ENCODE assay signal across 1 fruit fly cellular context in the genomic region with DNA sequence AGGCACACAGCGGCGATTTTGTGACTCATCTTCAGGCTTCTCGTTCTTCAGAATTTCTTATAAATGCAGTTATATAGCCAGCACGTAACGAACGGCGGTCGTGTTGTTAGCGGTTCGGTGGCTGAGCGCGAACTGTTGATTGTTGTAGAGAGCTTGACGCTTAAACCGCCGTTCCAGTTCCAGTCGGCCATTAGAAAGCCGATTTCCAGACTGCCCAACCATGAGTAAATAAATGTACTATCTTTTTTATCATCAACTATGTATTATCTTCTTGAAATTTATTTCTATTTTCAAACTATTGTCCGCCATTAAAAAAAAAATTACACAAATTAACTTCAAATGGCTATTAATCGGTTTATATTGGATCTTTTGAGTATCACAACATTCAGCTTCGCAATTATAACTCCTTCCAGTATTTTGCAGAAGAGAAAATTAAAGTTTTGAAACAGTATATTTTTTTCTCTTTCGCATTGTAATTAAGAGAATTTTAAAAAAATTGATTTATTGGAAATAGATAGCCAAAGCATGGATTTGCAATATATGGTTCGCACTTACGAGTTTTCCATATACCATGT.
TF ChIP-seq lines count a peak whose summit lies in the region.

A gene (minus strand): TSS at position 141 of the 575 bp plus-strand sequence.

TF ChIP-seq in whole organism, embryonic, 481 proteins besides CTCF, POLR2A, EP300 and RAD21 (continued from another document and continues in another):
- no peak for TF ChIP-seq Abd-B (GFP tag; optimal IDR thresholded peaks at IDR 0.05; lab: Kevin White, UChicago)
- TF ChIP-seq Optix (GFP tag; IDR thresholded peaks at IDR 0.05; lab: Robert Waterston, UW), result no peak
- no peak for TF ChIP-seq Hr3 (GFP tag; optimal IDR thresholded peaks at IDR 0.05; lab: Kevin White, UChicago)
- no peak for TF ChIP-seq HLH3B (GFP tag; IDR thresholded peaks at IDR 0.05; lab: Robert Waterston, UW)
- no peak for TF ChIP-seq CG12236 (GFP tag; optimal IDR thresholded peaks at IDR 0.05; lab: Kevin White, UChicago)
- no peak for TF ChIP-seq CHES-1-like (GFP tag; optimal IDR thresholded peaks at IDR 0.05; lab: Kevin White, UChicago)
- no peak for TF ChIP-seq pan (optimal IDR thresholded peaks at IDR 0.05; lab: Kevin White, UChicago)
- no peak for TF ChIP-seq pan (GFP tag; optimal IDR thresholded peaks at IDR 0.05 in 1 of 2, IDR thresholded peaks at IDR 0.05 in 1 of 2)
- TF ChIP-seq CG17328 (GFP tag; IDR thresholded peaks at IDR 0.05; lab: Robert Waterston, UW), result 0 out of 2 replicates have a peak, but pooled peaks have one; percentile 13
- no peak for TF ChIP-seq repo (GFP tag; optimal IDR thresholded peaks at IDR 0.05; lab: Kevin White, UChicago)
- no peak for TF ChIP-seq CG15011 (GFP tag; optimal IDR thresholded peaks at IDR 0.05; lab: Kevin White, UChicago)
- TF ChIP-seq prd (optimal IDR thresholded peaks at IDR 0.05; lab: Kevin White, UChicago), result no peak
- no peak for TF ChIP-seq prd (GFP tag; IDR thresholded peaks at IDR 0.05; lab: Robert Waterston, UW)
- TF ChIP-seq org-1 (GFP tag; optimal IDR thresholded peaks at IDR 0.05; lab: Kevin White, UChicago), result no peak
- TF ChIP-seq CG10321 (GFP tag; IDR thresholded peaks at IDR 0.05; lab: Robert Waterston, UW), result no peak
- no peak for TF ChIP-seq CG12219 (GFP tag; optimal IDR thresholded peaks at IDR 0.05; lab: Kevin White, UChicago)
- TF ChIP-seq Med (GFP tag; lab: Kevin White, UChicago), result peak; percentile 59
- TF ChIP-seq CG30431 (GFP tag; optimal IDR thresholded peaks at IDR 0.05; lab: Kevin White, UChicago), result no peak
- no peak for TF ChIP-seq pb (GFP tag; optimal IDR thresholded peaks at IDR 0.05; lab: Kevin White, UChicago)
- TF ChIP-seq Awh (GFP tag; IDR thresholded peaks at IDR 0.05; lab: Robert Waterston, UW), result no peak
- 0 out of 2 replicates have a peak, but pooled peaks have one; percentile 15 for TF ChIP-seq sim (GFP tag; IDR thresholded peaks at IDR 0.05; lab: Robert Waterston, UW)
- TF ChIP-seq Blimp-1 (GFP tag; optimal IDR thresholded peaks at IDR 0.05; lab: Kevin White, UChicago), result no peak
- no peak for TF ChIP-seq zen2 (GFP tag; IDR thresholded peaks at IDR 0.05; lab: Robert Waterston, UW; ENCODE audit: partially characterized antibody)
- no peak for TF ChIP-seq CG4854 (GFP tag; optimal IDR thresholded peaks at IDR 0.05; lab: Kevin White, UChicago)
- no peak for TF ChIP-seq Ssrp (tag; optimal IDR thresholded peaks at IDR 0.05; lab: Kevin White, UChicago)
- TF ChIP-seq CG1024 (GFP tag; IDR thresholded peaks at IDR 0.05; lab: Robert Waterston, UW), result no peak
- no peak for TF ChIP-seq cas (GFP tag; IDR thresholded peaks at IDR 0.05; lab: Robert Waterston, UW)
- TF ChIP-seq en (GFP tag; optimal IDR thresholded peaks at IDR 0.05; lab: Kevin White, UChicago), result no peak
- TF ChIP-seq fu2 (GFP tag; optimal IDR thresholded peaks at IDR 0.05; lab: Kevin White, UChicago), result no peak
- no peak for TF ChIP-seq Drgx (GFP tag; IDR thresholded peaks at IDR 0.05; lab: Robert Waterston, UW)
- no peak for TF ChIP-seq pum (GFP tag; optimal IDR thresholded peaks at IDR 0.05; lab: Kevin White, UChicago)
- peak; percentile 7 for TF ChIP-seq CG2678 (tag; optimal IDR thresholded peaks at IDR 0.05; lab: Kevin White, UChicago)
- no peak for TF ChIP-seq NC2β (GFP tag; optimal IDR thresholded peaks at IDR 0.05; lab: Kevin White, UChicago)
- no peak for TF ChIP-seq mld (GFP tag; IDR thresholded peaks at IDR 0.05; lab: Robert Waterston, UW; ENCODE audit: partially characterized antibody)
- no peak for TF ChIP-seq CG12071 (GFP tag; optimal IDR thresholded peaks at IDR 0.05; lab: Kevin White, UChicago)
- no peak for TF ChIP-seq CG15696 (tag; optimal IDR thresholded peaks at IDR 0.05; lab: Kevin White, UChicago)
- no peak for TF ChIP-seq Tbp (GFP tag; optimal IDR thresholded peaks at IDR 0.05; lab: Kevin White, UChicago)
- TF ChIP-seq Stat92E (GFP tag; optimal IDR thresholded peaks at IDR 0.05; lab: Kevin White, UChicago), result peak in 1 of 3 experiments; percentile 50
- no peak for TF ChIP-seq CG8089 (GFP tag; optimal IDR thresholded peaks at IDR 0.05; lab: Kevin White, UChicago)
- peak; percentile 49 for TF ChIP-seq gfzf (GFP tag; optimal IDR thresholded peaks at IDR 0.05; lab: Kevin White, UChicago)
- TF ChIP-seq Bgb (GFP tag; IDR thresholded peaks at IDR 0.05; lab: Robert Waterston, UW; ENCODE audit: partially characterized antibody), result no peak
- no peak for TF ChIP-seq otp (GFP tag; IDR thresholded peaks at IDR 0.05; lab: Robert Waterston, UW)
- no peak for TF ChIP-seq CG8765 (GFP tag; IDR thresholded peaks at IDR 0.05; lab: Robert Waterston, UW)
- TF ChIP-seq HmgD (GFP tag; optimal IDR thresholded peaks at IDR 0.05; lab: Kevin White, UChicago), result no peak
- no peak for TF ChIP-seq ssp (GFP tag; IDR thresholded peaks at IDR 0.05; lab: Robert Waterston, UW)
- no peak for TF ChIP-seq bcd (GFP tag; optimal IDR thresholded peaks at IDR 0.05; lab: Kevin White, UChicago)
- no peak for TF ChIP-seq CG6272 (GFP tag; IDR thresholded peaks at IDR 0.05; lab: Robert Waterston, UW)
- no peak for TF ChIP-seq ara (GFP tag; IDR thresholded peaks at IDR 0.05; lab: Robert Waterston, UW)
- TF ChIP-seq CG32532 (GFP tag; IDR thresholded peaks at IDR 0.05; lab: Robert Waterston, UW), result no peak
- TF ChIP-seq CG17359 (tag; optimal IDR thresholded peaks at IDR 0.05; lab: Kevin White, UChicago), result no peak
- no peak for TF ChIP-seq CG2129 (GFP tag; IDR thresholded peaks at IDR 0.05; lab: Robert Waterston, UW; ENCODE audit: partially characterized antibody)
- no peak for TF ChIP-seq CG14667 (GFP tag; IDR thresholded peaks at IDR 0.05; lab: Robert Waterston, UW)
- no peak for TF ChIP-seq ind (GFP tag; optimal IDR thresholded peaks at IDR 0.05; lab: Kevin White, UChicago)
- TF ChIP-seq Trl (optimal IDR thresholded peaks at IDR 0.05; lab: Kevin White, UChicago), result peak; percentile 16 to 34
- no peak for TF ChIP-seq Trl (GFP tag; optimal IDR thresholded peaks at IDR 0.05; lab: Kevin White, UChicago)
- no peak for TF ChIP-seq CkIIα-i1 (GFP tag; IDR thresholded peaks at IDR 0.05; lab: Robert Waterston, UW)
- no peak for TF ChIP-seq maf-S (GFP tag; optimal IDR thresholded peaks at IDR 0.05; lab: Kevin White, UChicago)
- no peak for TF ChIP-seq CG16779 (GFP tag; IDR thresholded peaks at IDR 0.05; lab: Robert Waterston, UW)
- TF ChIP-seq toy (GFP tag; IDR thresholded peaks at IDR 0.05; lab: Robert Waterston, UW), result no peak
- TF ChIP-seq esg (GFP tag; conservative IDR thresholded peaks at IDR 0.05; lab: Robert Waterston, UW), result no peak
- no peak for TF ChIP-seq CG8359 (GFP tag; optimal IDR thresholded peaks at IDR 0.05; lab: Kevin White, UChicago; ENCODE audit: borderline replicate concordance)
- no peak for TF ChIP-seq ken (GFP tag; IDR thresholded peaks at IDR 0.05; lab: Robert Waterston, UW)
- no peak for TF ChIP-seq CG8281 (tag; optimal IDR thresholded peaks at IDR 0.05; lab: Kevin White, UChicago)
- no peak for TF ChIP-seq CG2712 (tag; optimal IDR thresholded peaks at IDR 0.05; lab: Kevin White, UChicago)
- no peak for TF ChIP-seq pfk (GFP tag; optimal IDR thresholded peaks at IDR 0.05; lab: Kevin White, UChicago)
- no peak for TF ChIP-seq NfI (GFP tag; optimal IDR thresholded peaks at IDR 0.05; lab: Kevin White, UChicago)
- no peak for TF ChIP-seq CG9932 (GFP tag; IDR thresholded peaks at IDR 0.05; lab: Robert Waterston, UW)
- TF ChIP-seq Xrp1 (GFP tag; IDR thresholded peaks at IDR 0.05; lab: Robert Waterston, UW), result 0 out of 2 replicates have a peak, but pooled peaks have one; percentile 9
- no peak for TF ChIP-seq Nf-YB (GFP tag; optimal IDR thresholded peaks at IDR 0.05; lab: Kevin White, UChicago)
- no peak for TF ChIP-seq nom (GFP tag; optimal IDR thresholded peaks at IDR 0.05; lab: Kevin White, UChicago)
- no peak for TF ChIP-seq salm (tag; optimal IDR thresholded peaks at IDR 0.05; lab: Kevin White, UChicago)
- TF ChIP-seq CG4730 (GFP tag; IDR thresholded peaks at IDR 0.05; lab: Robert Waterston, UW), result no peak
- TF ChIP-seq lola (GFP tag; optimal IDR thresholded peaks at IDR 0.05; lab: Kevin White, UChicago), result no peak
- TF ChIP-seq CG4360 (GFP tag; IDR thresholded peaks at IDR 0.05; lab: Robert Waterston, UW), result no peak
- TF ChIP-seq Opbp (GFP tag; IDR thresholded peaks at IDR 0.05; lab: Robert Waterston, UW; ENCODE audit: partially characterized antibody), result no peak
- TF ChIP-seq CG12659 (GFP tag; optimal IDR thresholded peaks at IDR 0.05; lab: Kevin White, UChicago), result peak; percentile 18
- TF ChIP-seq CG13894 (tag; optimal IDR thresholded peaks at IDR 0.05; lab: Kevin White, UChicago), result no peak
- no peak for TF ChIP-seq jing (GFP tag; optimal IDR thresholded peaks at IDR 0.05; lab: Kevin White, UChicago)
- no peak for TF ChIP-seq hkb (optimal IDR thresholded peaks at IDR 0.05; lab: Kevin White, UChicago)
- no peak for TF ChIP-seq hkb (GFP tag; IDR thresholded peaks at IDR 0.05; lab: Robert Waterston, UW)
- TF ChIP-seq CG5953 (GFP tag; IDR thresholded peaks at IDR 0.05; lab: Robert Waterston, UW), result no peak
- TF ChIP-seq Doc3 (GFP tag; IDR thresholded peaks at IDR 0.05; lab: Robert Waterston, UW; ENCODE audit: partially characterized antibody), result no peak
- no peak for TF ChIP-seq CG10543 (GFP tag; optimal IDR thresholded peaks at IDR 0.05; lab: Kevin White, UChicago)
- TF ChIP-seq Hmx (GFP tag; optimal IDR thresholded peaks at IDR 0.05; lab: Kevin White, UChicago), result no peak
- TF ChIP-seq CG18011 (GFP tag; optimal IDR thresholded peaks at IDR 0.05; lab: Kevin White, UChicago), result peak; percentile 96
- no peak for TF ChIP-seq MTF-1 (GFP tag; optimal IDR thresholded peaks at IDR 0.05; lab: Kevin White, UChicago; ENCODE audit: borderline replicate concordance)
- no peak for TF ChIP-seq CG7372 (GFP tag; IDR thresholded peaks at IDR 0.05; lab: Robert Waterston, UW)
- no peak for TF ChIP-seq CG4820 (GFP tag; optimal IDR thresholded peaks at IDR 0.05; lab: Kevin White, UChicago)
- TF ChIP-seq CG1603 (tag; optimal IDR thresholded peaks at IDR 0.05; lab: Kevin White, UChicago), result no peak
- no peak for TF ChIP-seq zfh1 (GFP tag; IDR thresholded peaks at IDR 0.05; lab: Robert Waterston, UW)
- TF ChIP-seq Aef1 (GFP tag; IDR thresholded peaks at IDR 0.05; lab: Robert Waterston, UW), result no peak
- TF ChIP-seq inv (GFP tag; IDR thresholded peaks at IDR 0.05; lab: Robert Waterston, UW; ENCODE audit: partially characterized antibody), result no peak
- no peak for TF ChIP-seq CG3995 (GFP tag; optimal IDR thresholded peaks at IDR 0.05; lab: Kevin White, UChicago)
- TF ChIP-seq CG30403 (GFP tag; optimal IDR thresholded peaks at IDR 0.05; lab: Kevin White, UChicago), result no peak
- no peak for TF ChIP-seq gsb-n (tag; optimal IDR thresholded peaks at IDR 0.05; lab: Kevin White, UChicago)
- no peak for TF ChIP-seq Rfx (GFP tag; IDR thresholded peaks at IDR 0.05; lab: Robert Waterston, UW)
- no peak for TF ChIP-seq Dip3 (GFP tag; optimal IDR thresholded peaks at IDR 0.05; lab: Kevin White, UChicago)
- no peak for TF ChIP-seq ham (GFP tag; IDR thresholded peaks at IDR 0.05; lab: Robert Waterston, UW)
- no peak for TF ChIP-seq tup (GFP tag; optimal IDR thresholded peaks at IDR 0.05; lab: Kevin White, UChicago)
- no peak for TF ChIP-seq Dref (GFP tag; IDR thresholded peaks at IDR 0.05; lab: Robert Waterston, UW)
- no peak for TF ChIP-seq gro (GFP tag; optimal IDR thresholded peaks at IDR 0.05; lab: Kevin White, UChicago)
- TF ChIP-seq sima (GFP tag; optimal IDR thresholded peaks at IDR 0.05; lab: Kevin White, UChicago), result no peak
- peak; percentile 6; the same call in 1 of the 2 replicates for TF ChIP-seq E2f2 (GFP tag; IDR thresholded peaks at IDR 0.05; lab: Robert Waterston, UW)
- TF ChIP-seq lbe (GFP tag; optimal IDR thresholded peaks at IDR 0.05; lab: Kevin White, UChicago), result no peak
- peak; percentile 10 for TF ChIP-seq kay (GFP tag; optimal IDR thresholded peaks at IDR 0.05; lab: Kevin White, UChicago)
- no peak for TF ChIP-seq CG7745 (tag; optimal IDR thresholded peaks at IDR 0.05; lab: Kevin White, UChicago)
- no peak for TF ChIP-seq sens-2 (GFP tag; IDR thresholded peaks at IDR 0.05; lab: Robert Waterston, UW)
- TF ChIP-seq tap (tag; optimal IDR thresholded peaks at IDR 0.05; lab: Kevin White, UChicago), result no peak
- TF ChIP-seq slp2 (GFP tag; optimal IDR thresholded peaks at IDR 0.05; lab: Kevin White, UChicago), result no peak
- TF ChIP-seq CG4707 (GFP tag; optimal IDR thresholded peaks at IDR 0.05; lab: Kevin White, UChicago), result no peak
- no peak for TF ChIP-seq CG2116 (GFP tag; optimal IDR thresholded peaks at IDR 0.05; lab: Kevin White, UChicago)
- no peak for TF ChIP-seq CG6683 (GFP tag; optimal IDR thresholded peaks at IDR 0.05; lab: Kevin White, UChicago)
- TF ChIP-seq CG8478 (optimal IDR thresholded peaks at IDR 0.05; lab: Kevin White, UChicago), result no peak
- no peak for TF ChIP-seq Lpt (GFP tag; optimal IDR thresholded peaks at IDR 0.05; lab: Kevin White, UChicago)
- no peak for TF ChIP-seq al (GFP tag; IDR thresholded peaks at IDR 0.05; lab: Robert Waterston, UW)
- peak; percentile 13 for TF ChIP-seq Deaf1 (tag; optimal IDR thresholded peaks at IDR 0.05; lab: Kevin White, UChicago)
- TF ChIP-seq tll (GFP tag; optimal IDR thresholded peaks at IDR 0.05; lab: Kevin White, UChicago), result no peak
- no peak for TF ChIP-seq Taf1 (GFP tag; IDR thresholded peaks at IDR 0.05; lab: Robert Waterston, UW)
- TF ChIP-seq CG16863 (GFP tag; optimal IDR thresholded peaks at IDR 0.05; lab: Kevin White, UChicago), result no peak
- TF ChIP-seq CG3163 (GFP tag; optimal IDR thresholded peaks at IDR 0.05; lab: Kevin White, UChicago), result peak; percentile 91
- 0 out of 2 replicates have a peak, but pooled peaks have one; percentile 16 for TF ChIP-seq unc-4 (GFP tag; IDR thresholded peaks at IDR 0.05; lab: Robert Waterston, UW; ENCODE audit: partially characterized antibody)
- TF ChIP-seq Six4 (GFP tag; optimal IDR thresholded peaks at IDR 0.05; lab: Kevin White, UChicago), result no peak
- TF ChIP-seq btn (GFP tag; optimal IDR thresholded peaks at IDR 0.05; lab: Kevin White, UChicago), result no peak
- no peak for TF ChIP-seq Sry-β (GFP tag; optimal IDR thresholded peaks at IDR 0.05; lab: Kevin White, UChicago)
- no peak for TF ChIP-seq abd-A (tag; optimal IDR thresholded peaks at IDR 0.05; lab: Kevin White, UChicago)
- no peak for TF ChIP-seq row (GFP tag; IDR thresholded peaks at IDR 0.05; lab: Robert Waterston, UW)
- no peak for TF ChIP-seq Dad (GFP tag; optimal IDR thresholded peaks at IDR 0.05; lab: Kevin White, UChicago)
- no peak for TF ChIP-seq tgo (GFP tag; IDR thresholded peaks at IDR 0.05; lab: Robert Waterston, UW)
- TF ChIP-seq chinmo (GFP tag; IDR thresholded peaks at IDR 0.05; lab: Robert Waterston, UW; ENCODE audit: partially characterized antibody), result 0 out of 4 replicates have a peak, but pooled peaks have one; percentile 62
- TF ChIP-seq lilli (GFP tag; optimal IDR thresholded peaks at IDR 0.05; lab: Kevin White, UChicago), result no peak
